Worm (Caenorhabditis elegans): ENCODE results near the gene gur-5.

Gene gur-5

ce11 chrII:5255435-5255834, 29.7 kb upstream of the gur-5 start, which contains the start of gene frpr-4:
Gene frpr-4 (minus strand): TSS chrII:5255535.
- no peak for TF ChIP-seq sem-2 (GFP tag; optimal IDR thresholded peaks at IDR 0.05)
- no peak for TF ChIP-seq ceh-43 (GFP tag; optimal IDR thresholded peaks at IDR 0.05)
- TF ChIP-seq zip-8 (tag; optimal IDR thresholded peaks at IDR 0.05) = no peak
- no peak for TF ChIP-seq flh-1 (GFP tag; optimal IDR thresholded peaks at IDR 0.05)

- TF ChIP-seq elt-1 (tag; optimal IDR thresholded peaks at IDR 0.05; ENCODE audit: borderline replicate concordance, insufficient read depth) = no peak
- TF ChIP-seq lsy-2 (tag; optimal IDR thresholded peaks at IDR 0.05) = no peak
- TF ChIP-seq mab-5 (tag; optimal IDR thresholded peaks at IDR 0.05) = no peak
- TF ChIP-seq zip-8 (tag; optimal IDR thresholded peaks at IDR 0.05) = no peak
- no peak for TF ChIP-seq ceh-39 (tag; optimal IDR thresholded peaks at IDR 0.05)
- no peak for TF ChIP-seq ces-1 (GFP tag; optimal IDR thresholded peaks at IDR 0.05)
- no peak for TF ChIP-seq M03D4.4 (tag; optimal IDR thresholded peaks at IDR 0.05)
- no peak for TF ChIP-seq unc-120 (tag; optimal IDR thresholded peaks at IDR 0.05; ENCODE audit: poor library complexity, severe bottlenecking)
- no peak for TF ChIP-seq mls-2 (tag; optimal IDR thresholded peaks at IDR 0.05)
- TF ChIP-seq nhr-28 (tag; optimal IDR thresholded peaks at IDR 0.05) = no peak
- no peak for TF ChIP-seq hlh-1 (tag; optimal IDR thresholded peaks at IDR 0.05)
- no peak for TF ChIP-seq mep-1 (tag; optimal IDR thresholded peaks at IDR 0.05)
- no peak for TF ChIP-seq tbx-8 (GFP tag; optimal IDR thresholded peaks at IDR 0.05)
- TF ChIP-seq bed-3 (GFP tag; optimal IDR thresholded peaks at IDR 0.05) = no peak
- TF ChIP-seq unc-62 (GFP tag; optimal IDR thresholded peaks at IDR 0.05) = no peak
- TF ChIP-seq elt-3 (tag; optimal IDR thresholded peaks at IDR 0.05) = no peak
- TF ChIP-seq sptf-1 (tag; optimal IDR thresholded peaks at IDR 0.05) = no peak
- no peak for TF ChIP-seq drap-1 (GFP tag; optimal IDR thresholded peaks at IDR 0.05)
- no peak for TF ChIP-seq nhr-2 (tag; optimal IDR thresholded peaks at IDR 0.05)
- TF ChIP-seq ztf-11 (tag; optimal IDR thresholded peaks at IDR 0.05) = no peak
Measured at ce11 chrII:5264650-5265049, 20.5 kb upstream of the gur-5 start.

- TF ChIP-seq nhr-2 (tag; optimal IDR thresholded peaks at IDR 0.05) (no peak), nhr-12 (tag; optimal IDR thresholded peaks at IDR 0.05) (no peak), tbx-8 (GFP tag; optimal IDR thresholded peaks at IDR 0.05) (no peak), ceh-43 (GFP tag; optimal IDR thresholded peaks at IDR 0.05) (no peak), unc-39 (tag; optimal IDR thresholded peaks at IDR 0.05) (no peak), mep-1 (tag; optimal IDR thresholded peaks at IDR 0.05) (no peak), unc-120 (tag; optimal IDR thresholded peaks at IDR 0.05; ENCODE audit: poor library complexity, severe bottlenecking) (no peak)
Measured at ce11 chrII:5268977-5269376, 16.2 kb upstream of the gur-5 start.

- TF ChIP-seq sptf-1 (tag; optimal IDR thresholded peaks at IDR 0.05) (no peak), snpc-4 (tag; optimal IDR thresholded peaks at IDR 0.05) (no peak), sem-2 (GFP tag; optimal IDR thresholded peaks at IDR 0.05) (no peak), lin-13 (tag; optimal IDR thresholded peaks at IDR 0.05) (no peak), lsy-2 (tag; optimal IDR thresholded peaks at IDR 0.05) (no peak), mls-2 (tag; optimal IDR thresholded peaks at IDR 0.05) (no peak), ces-1 (GFP tag; optimal IDR thresholded peaks at IDR 0.05) (no peak)
Measured at ce11 chrII:5271729-5272322, 13.3 kb upstream of the gur-5 start, which contains the start of gene drn-1. Gene drn-1 (minus strand): TSS chrII:5271845.

- no peak for TF ChIP-seq elt-1 (tag; optimal IDR thresholded peaks at IDR 0.05; ENCODE audit: borderline replicate concordance, insufficient read depth)
- no peak for TF ChIP-seq snpc-4 (tag; optimal IDR thresholded peaks at IDR 0.05)
- no peak for TF ChIP-seq unc-39 (tag; optimal IDR thresholded peaks at IDR 0.05)
- no peak for TF ChIP-seq ces-1 (GFP tag; optimal IDR thresholded peaks at IDR 0.05)
- no peak for TF ChIP-seq nhr-76 (tag; optimal IDR thresholded peaks at IDR 0.05)
- TF ChIP-seq lin-13 (tag; optimal IDR thresholded peaks at IDR 0.05) = no peak
- TF ChIP-seq elt-3 (tag; optimal IDR thresholded peaks at IDR 0.05) = no peak
Measured at ce11 chrII:5276736-5277135, 8.4 kb upstream of the gur-5 start.

- TF ChIP-seq blmp-1 (tag; optimal IDR thresholded peaks at IDR 0.05) = no peak
- TF ChIP-seq nhr-237 (tag; optimal IDR thresholded peaks at IDR 0.05) = no peak
- no peak for TF ChIP-seq elt-1 (tag; optimal IDR thresholded peaks at IDR 0.05; ENCODE audit: borderline replicate concordance, insufficient read depth)
- TF ChIP-seq elt-3 (tag; optimal IDR thresholded peaks at IDR 0.05) = no peak
- TF ChIP-seq lsy-2 (tag; optimal IDR thresholded peaks at IDR 0.05) = no peak
Measured at ce11 chrII:5277780-5278179, 7.3 kb upstream of the gur-5 start.
